Fruit fly (Drosophila melanogaster): ENCODE data around the gene Mnt.
A peak's percentile ranks its signal among the peaks of the same experiment; 100 is the strongest.

The Mnt gene

dm6 chrX:3748248-3748647 lies 76.6 kb downstream of the Mnt start (continued):
- TF ChIP-seq CG17912 (GFP tag; optimal IDR thresholded peaks at IDR 0.05) = no peak
- TF ChIP-seq CG3065 (GFP tag; optimal IDR thresholded peaks at IDR 0.05) = no peak
- no peak for TF ChIP-seq toy (GFP tag; IDR thresholded peaks at IDR 0.05)
- TF ChIP-seq exex (tag; optimal IDR thresholded peaks at IDR 0.05) = peak; percentile 26
- peak; percentile 58 for TF ChIP-seq run (tag; optimal IDR thresholded peaks at IDR 0.05)
- TF ChIP-seq ssp (GFP tag; IDR thresholded peaks at IDR 0.05) = peak; percentile 42
- peak; percentile 37 for TF ChIP-seq Chrac-16 (GFP tag; optimal IDR thresholded peaks at IDR 0.05)
- peak; percentile 51 for TF ChIP-seq kah (GFP tag; optimal IDR thresholded peaks at IDR 0.05)
- no peak for TF ChIP-seq cas (GFP tag; IDR thresholded peaks at IDR 0.05)
- TF ChIP-seq Xbp1 (GFP tag; optimal IDR thresholded peaks at IDR 0.05) = peak; percentile 54
- no peak for TF ChIP-seq tll (GFP tag; optimal IDR thresholded peaks at IDR 0.05)
- peak; percentile 11 for TF ChIP-seq vfl (GFP tag; optimal IDR thresholded peaks at IDR 0.05)
- TF ChIP-seq CG6683 (GFP tag; optimal IDR thresholded peaks at IDR 0.05) = peak; percentile 30
- TF ChIP-seq hbn (GFP tag; IDR thresholded peaks at IDR 0.05; ENCODE audit: partially characterized antibody) = no peak
- peak; percentile 81 for TF ChIP-seq phol (tag; optimal IDR thresholded peaks at IDR 0.05)
- no peak for TF ChIP-seq TFAM (GFP tag; optimal IDR thresholded peaks at IDR 0.05)
- peak; percentile 62; the same call in 1 of the 3 replicates for TF ChIP-seq CG34422 (GFP tag; IDR thresholded peaks at IDR 0.05)
- no peak for TF ChIP-seq sima (GFP tag; optimal IDR thresholded peaks at IDR 0.05)
- no peak for TF ChIP-seq Tbp (GFP tag; optimal IDR thresholded peaks at IDR 0.05)
- peak; percentile 36 for TF ChIP-seq CG30431 (GFP tag; optimal IDR thresholded peaks at IDR 0.05)
- TF ChIP-seq Eip74EF (GFP tag; optimal IDR thresholded peaks at IDR 0.05) = peak in 1 of 2 experiments; percentile 46
- TF ChIP-seq caup (GFP tag; optimal IDR thresholded peaks at IDR 0.05; ENCODE audit: severe bottlenecking) = peak; percentile 73
- no peak for TF ChIP-seq nerfin-2 (GFP tag; IDR thresholded peaks at IDR 0.05; ENCODE audit: partially characterized antibody)
- TF ChIP-seq ERR (GFP tag; optimal IDR thresholded peaks at IDR 0.05) = no peak
- peak; percentile 54; the same call in 1 of the 2 replicates for TF ChIP-seq CG14441 (GFP tag; IDR thresholded peaks at IDR 0.05)
- TF ChIP-seq CG7372 (GFP tag; IDR thresholded peaks at IDR 0.05) = peak; percentile 43; the same call in 1 of the 2 replicates
- TF ChIP-seq ase (GFP tag; IDR thresholded peaks at IDR 0.05) = peak; percentile 65
- TF ChIP-seq Neu2 (GFP tag; optimal IDR thresholded peaks at IDR 0.05; ENCODE audit: borderline replicate concordance) = no peak
- TF ChIP-seq Hey (tag; optimal IDR thresholded peaks at IDR 0.05) = no peak
- TF ChIP-seq CG18764 (GFP tag; optimal IDR thresholded peaks at IDR 0.05) = no peak
- TF ChIP-seq crol (GFP tag; IDR thresholded peaks at IDR 0.05) = no peak
- TF ChIP-seq Max (GFP tag; optimal IDR thresholded peaks at IDR 0.05) = peak; percentile 59
- peak; percentile 82 for TF ChIP-seq CG7556 (GFP tag; optimal IDR thresholded peaks at IDR 0.05)
- peak; percentile 70 for TF ChIP-seq CG10209 (GFP tag; optimal IDR thresholded peaks at IDR 0.05)
- peak; percentile 37 for TF ChIP-seq mam (GFP tag; optimal IDR thresholded peaks at IDR 0.05)
- no peak for TF ChIP-seq Doc3 (GFP tag; IDR thresholded peaks at IDR 0.05; ENCODE audit: partially characterized antibody)
- peak; percentile 52 for TF ChIP-seq CG8388 (GFP tag; optimal IDR thresholded peaks at IDR 0.05)
- no peak for TF ChIP-seq CHES-1-like (GFP tag; optimal IDR thresholded peaks at IDR 0.05)
- no peak for TF ChIP-seq CG8478 (optimal IDR thresholded peaks at IDR 0.05)
- TF ChIP-seq ham (GFP tag; IDR thresholded peaks at IDR 0.05) = no peak
- no peak for TF ChIP-seq gcm2 (GFP tag; optimal IDR thresholded peaks at IDR 0.05)
- 0 out of 3 replicates have a peak, but pooled peaks have one; percentile 8 for TF ChIP-seq otp (GFP tag; IDR thresholded peaks at IDR 0.05)
- TF ChIP-seq hb (GFP tag; IDR thresholded peaks at IDR 0.05; ENCODE audit: partially characterized antibody) = no peak
- TF ChIP-seq cato (GFP tag; optimal IDR thresholded peaks at IDR 0.05; ENCODE audit: borderline replicate concordance) = no peak
- TF ChIP-seq CG6791 (GFP tag; IDR thresholded peaks at IDR 0.05; ENCODE audit: partially characterized antibody) = no peak
- TF ChIP-seq peb (GFP tag; IDR thresholded peaks at IDR 0.05) = no peak
- TF ChIP-seq Deaf1 (tag; optimal IDR thresholded peaks at IDR 0.05) = peak; percentile 1
- TF ChIP-seq tgo (GFP tag; IDR thresholded peaks at IDR 0.05) = peak; percentile 65; the same call in 2 of the 3 replicates
- TF ChIP-seq lilli (GFP tag; optimal IDR thresholded peaks at IDR 0.05) = peak; percentile 61
- TF ChIP-seq bowl (GFP tag; IDR thresholded peaks at IDR 0.05) = no peak
